Worm (Caenorhabditis elegans): Measurements from ENCODE around the gene R12B2.3.

The R12B2.3 gene

DNA sequence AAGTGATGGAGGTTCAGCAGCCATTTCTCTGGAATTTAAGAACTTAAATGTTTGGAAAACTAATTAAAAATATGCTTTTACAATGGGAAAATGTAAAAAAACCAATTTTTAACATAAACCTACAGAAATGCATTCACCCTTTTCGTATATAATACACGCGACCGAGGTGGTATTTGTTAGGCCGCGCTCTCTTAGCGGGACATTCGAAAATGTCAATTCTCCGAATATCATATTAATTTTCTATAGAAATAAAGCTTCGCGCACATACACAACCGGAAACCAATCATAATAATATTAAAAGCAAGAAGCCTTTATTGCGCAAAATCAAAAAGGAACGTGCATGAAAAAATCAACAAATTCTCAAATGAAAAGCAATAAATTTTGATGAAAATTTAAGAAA, 47.9 kb downstream of the R12B2.3 start, which contains the start of gene ddx-23 (continued):
- TF ChIP-seq B0035.1 (tag; optimal IDR thresholded peaks at IDR 0.05) (no peak), ama-1 (optimal IDR thresholded peaks at IDR 0.05) (peak; percentile 23), ama-1 (GFP tag; optimal IDR thresholded peaks at IDR 0.05) (peak; percentile 14 to 53), atf-7 (tag; optimal IDR thresholded peaks at IDR 0.05) (no peak), rec-8 (tag; optimal IDR thresholded peaks at IDR 0.05) (no peak), repo-1 (tag; optimal IDR thresholded peaks at IDR 0.05) (peak; percentile 62), lin-40 (tag; optimal IDR thresholded peaks at IDR 0.05) (peak; percentile 9), F49E8.2 (tag; optimal IDR thresholded peaks at IDR 0.05; ENCODE audit: insufficient read depth) (peak; percentile 30), F57A8.1 (GFP tag; optimal IDR thresholded peaks at IDR 0.05) (no peak), pbrm-1 (GFP tag; IDR thresholded peaks at IDR 0.05) (0 out of 2 replicates have a peak, but pooled peaks have one; percentile 37), F57C9.4 (tag; optimal IDR thresholded peaks at IDR 0.05) (no peak), bed-1 (GFP tag; IDR thresholded peaks at IDR 0.05) (peak; percentile 29; the same call in 1 of the 2 replicates), tlf-1 (GFP tag; optimal IDR thresholded peaks at IDR 0.05) (no peak), lin-35 (GFP tag; optimal IDR thresholded peaks at IDR 0.05) (peak in 1 of 3 experiments; percentile 61), T26A5.8 (tag; optimal IDR thresholded peaks at IDR 0.05) (no peak), hlh-26 (GFP tag; conservative IDR thresholded peaks at IDR 0.05) (no peak), xnd-1 (tag; optimal IDR thresholded peaks at IDR 0.05) (peak; percentile 38), ztf-26 (tag; optimal IDR thresholded peaks at IDR 0.05) (no peak), Y79H2A.3 (GFP tag; conservative IDR thresholded peaks at IDR 0.05) (no peak), pha-4 (tag; optimal IDR thresholded peaks at IDR 0.05) (no peak), nhr-80 (tag; optimal IDR thresholded peaks at IDR 0.05) (no peak), F55B11.4 (tag; optimal IDR thresholded peaks at IDR 0.05; ENCODE audit: borderline replicate concordance, insufficient read depth) (no peak), sptf-2 (GFP tag; optimal IDR thresholded peaks at IDR 0.05) (no peak), nhr-179 (tag; optimal IDR thresholded peaks at IDR 0.05) (no peak), somi-1 (GFP tag; optimal IDR thresholded peaks at IDR 0.05) (no peak), unc-62 (GFP tag; optimal IDR thresholded peaks at IDR 0.05) (no peak), cebp-1 (GFP tag; IDR thresholded peaks at IDR 0.05) (no peak), cebp-1 (tag; optimal IDR thresholded peaks at IDR 0.05) (peak; percentile 39), rpc-1 (optimal IDR thresholded peaks at IDR 0.05) (no peak), rpc-1 (tag; optimal IDR thresholded peaks at IDR 0.05) (no peak), mes-4 (tag; optimal IDR thresholded peaks at IDR 0.05) (no peak), chd-7 (tag; optimal IDR thresholded peaks at IDR 0.05) (no peak), F23B12.7 (tag; optimal IDR thresholded peaks at IDR 0.05; ENCODE audit: insufficient read depth) (no peak), athp-1 (tag; optimal IDR thresholded peaks at IDR 0.05) (peak; percentile 19), hlh-12 (tag; optimal IDR thresholded peaks at IDR 0.05) (peak; percentile 28), K11D2.4 (GFP tag; IDR thresholded peaks at IDR 0.05) (no peak), gei-17 (GFP tag; optimal IDR thresholded peaks at IDR 0.05) (peak; percentile 12), madf-10 (tag; optimal IDR thresholded peaks at IDR 0.05) (no peak), dox-1 (GFP tag; IDR thresholded peaks at IDR 0.05) (no peak), ceh-91 (GFP tag; IDR thresholded peaks at IDR 0.05) (no peak), Y53G8AR.9 (GFP tag; conservative IDR thresholded peaks at IDR 0.05) (no peak; the same call in 1 of the 2 replicates)

- no peak for TF ChIP-seq ztf-6 (GFP tag; IDR thresholded peaks at IDR 0.05)
- no peak for TF ChIP-seq tlf-1 (GFP tag; optimal IDR thresholded peaks at IDR 0.05)
- TF ChIP-seq ekl-4 (GFP tag; IDR thresholded peaks at IDR 0.05): peak; percentile 23; the same call in 1 of the 2 replicates
- no peak for TF ChIP-seq repo-1 (tag; optimal IDR thresholded peaks at IDR 0.05)
- peak; percentile 37; the same call in 1 of the 2 replicates for TF ChIP-seq hmg-1.2 (GFP tag; IDR thresholded peaks at IDR 0.05)
- no peak for TF ChIP-seq unc-130 (GFP tag; optimal IDR thresholded peaks at IDR 0.05)
- TF ChIP-seq rcor-1 (GFP tag; IDR thresholded peaks at IDR 0.05): no peak
- no peak for TF ChIP-seq hlh-26 (GFP tag; conservative IDR thresholded peaks at IDR 0.05)
- TF ChIP-seq ztf-3 (GFP tag; optimal IDR thresholded peaks at IDR 0.05): no peak
- no peak for TF ChIP-seq sptf-2 (GFP tag; optimal IDR thresholded peaks at IDR 0.05)
- peak; percentile 77 for TF ChIP-seq hsf-1 (GFP tag; IDR thresholded peaks at IDR 0.05)
- no peak for TF ChIP-seq xnd-1 (tag; optimal IDR thresholded peaks at IDR 0.05)
- TF ChIP-seq mcd-1 (GFP tag; IDR thresholded peaks at IDR 0.05): peak; percentile 58
- TF ChIP-seq F57A8.1 (GFP tag; optimal IDR thresholded peaks at IDR 0.05): no peak
- no peak for TF ChIP-seq mxl-1 (tag; optimal IDR thresholded peaks at IDR 0.05)
- no peak for TF ChIP-seq egl-18 (GFP tag; IDR thresholded peaks at IDR 0.05)
These were observed 50.3 kb downstream of the R12B2.3 start, which contains the start of the genes cct-6 and alh-9 for ce11 chrIII:5855637-5856179. cct-6 (minus strand) TSS chrIII:5855687. alh-9 (plus strand) TSS chrIII:5856018.

All from whole organism, young adult.